Fruit fly (Drosophila melanogaster): Measurements from ENCODE around the gene chm.

chm gene

DNA sequence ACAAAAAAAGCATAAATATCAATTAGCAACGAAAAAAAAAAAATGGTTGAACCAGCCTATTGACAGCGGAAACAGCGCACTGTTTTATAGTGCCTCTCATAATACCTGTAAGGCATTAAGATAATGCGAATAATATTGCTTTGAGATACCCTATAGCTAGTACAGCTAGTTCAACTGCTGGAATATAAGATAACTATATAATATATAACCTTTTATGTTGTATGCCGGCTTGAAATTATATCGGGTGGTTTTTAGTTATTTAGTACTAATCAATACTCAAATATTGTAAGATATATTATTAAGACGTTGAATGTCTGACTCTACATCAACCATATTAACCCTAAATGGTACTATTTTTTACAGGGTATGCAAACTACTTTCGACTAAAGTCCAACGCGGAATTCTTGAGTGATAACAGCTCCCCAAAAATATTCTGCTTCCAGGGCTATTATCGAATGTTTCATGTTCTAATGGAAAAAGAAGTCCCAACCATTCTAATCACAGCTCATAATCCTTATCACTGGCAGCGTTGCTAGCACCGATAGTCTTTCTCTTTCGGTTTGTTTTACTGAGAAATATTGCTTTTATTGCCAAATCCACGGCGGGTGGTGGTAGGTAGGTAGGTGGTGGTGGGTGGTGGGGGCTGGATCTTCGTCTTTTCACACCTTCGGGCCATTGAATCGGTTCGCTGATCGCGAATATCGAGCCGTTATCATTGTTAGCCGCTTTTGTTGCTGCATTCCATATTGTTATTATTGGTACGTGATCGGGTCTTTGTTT lies 21.9 kb downstream of the chm start:
- TF ChIP-seq CG7101 (tag; optimal IDR thresholded peaks at IDR 0.05) (peak; percentile 95), toe (GFP tag; optimal IDR thresholded peaks at IDR 0.05) (peak; percentile 57), CG11617 (GFP tag; optimal IDR thresholded peaks at IDR 0.05) (peak; percentile 84), Clk (GFP tag; optimal IDR thresholded peaks at IDR 0.05) (peak; percentile 66), CG5204 (GFP tag; optimal IDR thresholded peaks at IDR 0.05) (peak; percentile 73), cnc (optimal IDR thresholded peaks at IDR 0.05) (no peak), pad (GFP tag; optimal IDR thresholded peaks at IDR 0.05) (peak; percentile 31), CG33017 (tag; optimal IDR thresholded peaks at IDR 0.05) (peak; percentile 94), CG14711 (tag; optimal IDR thresholded peaks at IDR 0.05) (peak; percentile 60), Crg-1 (GFP tag; optimal IDR thresholded peaks at IDR 0.05) (no peak), bab1 (GFP tag; optimal IDR thresholded peaks at IDR 0.05) (peak; percentile 94), cic (GFP tag; optimal IDR thresholded peaks at IDR 0.05) (no peak), CG1620 (GFP tag; optimal IDR thresholded peaks at IDR 0.05) (peak; percentile 43), ovo (GFP tag; optimal IDR thresholded peaks at IDR 0.05) (peak; percentile 14), CG7045 (GFP tag; optimal IDR thresholded peaks at IDR 0.05) (peak; percentile 71), Hr96 (GFP tag; optimal IDR thresholded peaks at IDR 0.05) (no peak), CG12768 (GFP tag; optimal IDR thresholded peaks at IDR 0.05) (peak; percentile 55), Mnt (GFP tag; optimal IDR thresholded peaks at IDR 0.05) (peak; percentile 54), tj (GFP tag; optimal IDR thresholded peaks at IDR 0.05) (peak; percentile 71), kay (GFP tag; ENCODE audit: borderline replicate concordance) (peak; percentile 67)

DNA sequence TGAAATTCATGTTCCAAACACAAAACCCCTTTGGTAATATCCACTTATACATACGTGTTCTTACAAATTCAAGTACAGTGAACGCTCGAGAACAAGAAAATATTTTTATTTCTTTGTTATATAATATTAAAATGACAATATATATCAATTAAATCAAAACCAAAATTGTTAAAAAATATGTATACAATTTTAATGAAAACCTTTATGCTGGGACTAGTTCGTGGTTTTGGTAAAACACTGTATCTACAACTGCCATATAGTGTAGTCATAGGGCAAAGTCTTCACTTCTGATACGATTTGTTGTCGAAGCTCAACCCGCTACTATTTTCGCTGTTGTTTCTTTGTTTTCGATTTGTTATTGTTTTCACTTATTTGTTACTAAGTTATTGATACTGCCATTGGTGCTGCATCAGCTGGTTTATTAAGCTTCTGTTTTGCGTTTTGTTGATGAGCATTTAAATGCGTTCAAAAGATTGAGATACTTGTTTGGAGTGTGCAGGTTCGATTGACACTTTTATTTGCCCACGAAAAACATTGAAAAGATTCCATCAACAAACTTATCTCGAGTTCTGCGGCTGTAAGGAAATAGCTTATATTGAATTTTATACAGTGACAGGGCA lies 22.6 kb downstream of the chm start:
- peak; percentile 80 for TF ChIP-seq CG33017 (tag; optimal IDR thresholded peaks at IDR 0.05)
- peak; percentile 73 for TF ChIP-seq CG14711 (tag; optimal IDR thresholded peaks at IDR 0.05)
- TF ChIP-seq tj (GFP tag; optimal IDR thresholded peaks at IDR 0.05): peak; percentile 71
- peak; percentile 34 for TF ChIP-seq CG11617 (GFP tag; optimal IDR thresholded peaks at IDR 0.05)
- TF ChIP-seq cnc (optimal IDR thresholded peaks at IDR 0.05): no peak
- TF ChIP-seq CG7045 (GFP tag; optimal IDR thresholded peaks at IDR 0.05): peak; percentile 9
- peak; percentile 34 for TF ChIP-seq CG12768 (GFP tag; optimal IDR thresholded peaks at IDR 0.05)
- no peak for TF ChIP-seq Mnt (GFP tag; optimal IDR thresholded peaks at IDR 0.05)
- TF ChIP-seq kay (GFP tag; ENCODE audit: borderline replicate concordance): peak; percentile 50
- TF ChIP-seq bab1 (GFP tag; optimal IDR thresholded peaks at IDR 0.05): peak; percentile 93
- TF ChIP-seq Hr96 (GFP tag; optimal IDR thresholded peaks at IDR 0.05): peak; percentile 26
- TF ChIP-seq CG7101 (tag; optimal IDR thresholded peaks at IDR 0.05): peak; percentile 87
- TF ChIP-seq CG1620 (GFP tag; optimal IDR thresholded peaks at IDR 0.05): no peak
- TF ChIP-seq pad (GFP tag; optimal IDR thresholded peaks at IDR 0.05): peak; percentile 46

DNA sequence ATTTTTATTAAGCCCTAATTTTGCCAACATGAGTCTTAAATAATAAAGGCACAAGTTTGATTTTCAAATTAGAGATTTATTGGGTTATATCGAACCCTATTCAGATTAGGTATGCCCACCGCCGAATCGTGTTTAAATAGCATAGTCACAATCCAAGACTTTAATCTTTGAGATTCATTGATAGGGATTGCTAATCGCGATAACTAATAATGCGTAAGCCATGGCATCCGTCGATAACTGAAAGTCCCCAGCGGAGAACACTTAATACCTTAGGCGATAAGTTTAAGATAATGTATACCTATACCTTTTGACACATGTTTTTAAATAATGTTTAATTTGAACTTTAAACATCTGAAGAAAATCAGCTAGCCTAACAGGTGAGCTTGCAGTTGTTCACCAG lies 23.3 kb downstream of the chm start:
- no peak for TF ChIP-seq CG1620 (GFP tag; optimal IDR thresholded peaks at IDR 0.05)

DNA sequence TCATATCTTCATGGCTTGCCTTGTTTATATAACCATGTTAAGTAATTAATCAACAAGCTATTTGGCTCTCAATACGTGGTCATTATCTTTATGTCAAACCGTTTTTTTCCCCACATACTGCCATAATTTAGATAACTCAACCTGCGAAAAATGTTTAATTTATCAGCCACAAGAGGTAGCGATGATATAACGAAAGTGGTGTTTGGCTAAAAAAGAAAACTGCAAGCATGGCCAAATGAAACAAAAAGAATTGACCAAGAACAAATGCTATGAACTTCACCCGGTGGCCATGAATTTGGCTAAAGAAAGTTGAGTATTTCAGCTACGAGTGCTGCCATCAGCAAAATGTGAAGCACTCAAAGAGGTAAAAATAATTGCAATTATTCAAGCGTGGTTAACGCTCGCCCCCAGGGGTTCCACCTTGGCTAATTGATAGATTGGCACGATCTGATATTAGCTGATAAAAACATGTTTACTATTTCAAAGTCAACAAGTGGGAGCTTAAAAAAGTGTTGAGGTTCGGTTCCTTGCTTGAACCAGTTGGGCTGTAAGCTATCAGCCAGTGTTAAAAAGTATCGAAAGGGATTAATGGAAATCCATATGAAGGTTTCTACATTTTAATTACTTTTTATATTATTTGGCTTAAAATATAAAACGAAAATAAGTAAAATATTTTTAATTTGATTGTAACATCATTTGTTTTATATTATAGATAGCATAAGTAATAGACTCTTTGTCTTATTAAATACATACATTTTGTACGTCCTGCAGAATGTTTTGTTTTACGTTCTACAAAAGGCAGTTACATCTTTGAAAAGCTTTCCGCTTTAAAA lies 24.5 kb downstream of the chm start:
- no peak for TF ChIP-seq cnc (optimal IDR thresholded peaks at IDR 0.05)
- TF ChIP-seq CG11617 (GFP tag; optimal IDR thresholded peaks at IDR 0.05): peak; percentile 57
- TF ChIP-seq CG33017 (tag; optimal IDR thresholded peaks at IDR 0.05): peak; percentile 65
- peak; percentile 27 for TF ChIP-seq bab1 (GFP tag; optimal IDR thresholded peaks at IDR 0.05)
- TF ChIP-seq CG7101 (tag; optimal IDR thresholded peaks at IDR 0.05): peak; percentile 79
- peak; percentile 57 for TF ChIP-seq CG14711 (tag; optimal IDR thresholded peaks at IDR 0.05)
- peak; percentile 89 for TF ChIP-seq ovo (GFP tag; optimal IDR thresholded peaks at IDR 0.05)
- peak; percentile 76 for TF ChIP-seq CG7045 (GFP tag; optimal IDR thresholded peaks at IDR 0.05)
- peak; percentile 81 for TF ChIP-seq toe (GFP tag; optimal IDR thresholded peaks at IDR 0.05)
- peak; percentile 93 for TF ChIP-seq cic (GFP tag; optimal IDR thresholded peaks at IDR 0.05)
- peak; percentile 93 for TF ChIP-seq kay (GFP tag; ENCODE audit: borderline replicate concordance)
- TF ChIP-seq tj (GFP tag; optimal IDR thresholded peaks at IDR 0.05): peak; percentile 85
- TF ChIP-seq CG5204 (GFP tag; optimal IDR thresholded peaks at IDR 0.05): peak; percentile 62
- peak; percentile 94 for TF ChIP-seq CG1620 (GFP tag; optimal IDR thresholded peaks at IDR 0.05)
- TF ChIP-seq Hr96 (GFP tag; optimal IDR thresholded peaks at IDR 0.05): peak; percentile 75
- TF ChIP-seq CG12768 (GFP tag; optimal IDR thresholded peaks at IDR 0.05): peak; percentile 72
- peak; percentile 55 for TF ChIP-seq Clk (GFP tag; optimal IDR thresholded peaks at IDR 0.05)
- peak; percentile 96 for TF ChIP-seq Crg-1 (GFP tag; optimal IDR thresholded peaks at IDR 0.05)
- TF ChIP-seq Mnt (GFP tag; optimal IDR thresholded peaks at IDR 0.05): peak; percentile 66
- peak; percentile 72 for TF ChIP-seq pad (GFP tag; optimal IDR thresholded peaks at IDR 0.05)

DNA sequence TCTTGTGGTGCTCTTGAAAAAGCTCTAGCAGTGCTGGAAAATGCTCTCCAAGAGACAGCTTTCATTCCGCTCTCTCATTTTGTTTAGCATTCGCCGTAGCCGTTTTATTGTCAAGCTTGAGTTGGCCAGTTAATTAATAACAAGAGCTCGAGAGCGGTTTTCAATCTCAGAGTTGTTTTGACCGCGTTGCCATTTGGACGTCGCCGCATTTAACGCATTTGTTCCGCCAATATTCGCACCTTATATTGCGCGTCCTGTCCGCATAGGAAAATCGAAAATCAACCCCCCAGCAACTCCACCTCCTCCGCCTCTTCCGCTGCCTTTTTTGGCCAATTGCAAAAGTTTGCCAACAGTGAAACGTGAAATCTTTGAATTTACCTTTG lies 25.1 kb downstream of the chm start, which contains the start of gene CG5973:
Gene CG5973 (plus strand): TSS at position 168 of the 383 bp plus-strand sequence.
- no peak for TF ChIP-seq pad (GFP tag; optimal IDR thresholded peaks at IDR 0.05)
- no peak for TF ChIP-seq CG12768 (GFP tag; optimal IDR thresholded peaks at IDR 0.05)
- TF ChIP-seq Crg-1 (GFP tag; optimal IDR thresholded peaks at IDR 0.05): no peak
- no peak for TF ChIP-seq CG11617 (GFP tag; optimal IDR thresholded peaks at IDR 0.05)
- no peak for TF ChIP-seq toe (GFP tag; optimal IDR thresholded peaks at IDR 0.05)
- TF ChIP-seq Hr96 (GFP tag; optimal IDR thresholded peaks at IDR 0.05): no peak
- no peak for TF ChIP-seq bab1 (GFP tag; optimal IDR thresholded peaks at IDR 0.05)
- no peak for TF ChIP-seq Clk (GFP tag; optimal IDR thresholded peaks at IDR 0.05)
- no peak for TF ChIP-seq CG33017 (tag; optimal IDR thresholded peaks at IDR 0.05)
- TF ChIP-seq kay (GFP tag; ENCODE audit: borderline replicate concordance): no peak
- no peak for TF ChIP-seq Mnt (GFP tag; optimal IDR thresholded peaks at IDR 0.05)
- TF ChIP-seq CG1620 (GFP tag; optimal IDR thresholded peaks at IDR 0.05): no peak
- TF ChIP-seq tj (GFP tag; optimal IDR thresholded peaks at IDR 0.05): no peak
- TF ChIP-seq CG7045 (GFP tag; optimal IDR thresholded peaks at IDR 0.05): no peak
- no peak for TF ChIP-seq CG14711 (tag; optimal IDR thresholded peaks at IDR 0.05)
- TF ChIP-seq ovo (GFP tag; optimal IDR thresholded peaks at IDR 0.05): no peak

Measured in whole organism, adult.